Worm (Caenorhabditis elegans) whole organism, mixed stage, embryonic: ENCODE data around the gene K09E9.3.

Experiments
- ces-1 ChIP-seq: fragments of 150-350 bp; optimal IDR thresholded peaks from 2 replicates; lab custom pipeline; 2014; ENCODE audit warnings: missing biosample characterization, missing genetic modification reagents, missing genetic modification characterization
- sptf-1 ChIP-seq: sonication (generic microtip); optimal IDR thresholded peaks from 2 replicates; lab custom pipeline; 2017; ENCODE audit warnings: mild to moderate bottlenecking, missing genetic modification characterization, moderate library complexity, missing compliant biosample characterization

DNA sequence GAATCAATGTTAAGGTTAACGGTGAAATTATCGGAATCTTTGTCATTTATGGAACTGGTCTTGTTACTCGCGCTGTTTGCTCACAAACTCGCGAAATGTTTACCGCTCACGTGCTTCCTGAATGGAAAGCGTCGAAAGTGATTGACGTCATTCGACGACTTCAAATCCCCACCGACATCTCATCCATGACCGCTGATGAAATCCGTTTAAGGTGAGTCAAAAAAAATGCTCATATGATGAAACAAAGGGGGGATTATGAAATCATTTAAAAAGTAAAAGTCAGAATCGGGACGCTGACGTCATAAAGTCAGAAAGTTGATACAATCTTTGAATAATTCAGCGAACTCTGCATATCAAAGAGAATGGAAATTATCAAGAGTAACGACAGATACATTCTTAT lies 5.0 kb downstream of the K09E9.3 start:
- no peak for TF ChIP-seq ces-1 (GFP tag; lab: Kevin White, UChicago)
- no peak for TF ChIP-seq sptf-1 (tag; lab: Kevin White, UChicago)
